Worm (Caenorhabditis elegans) whole organism, L4 larva: ENCODE results near the gene Y44A6B.3.

Source experiments
- R02D3.7 ChIP-seq: fragments of 150-350 bp; sonication (generic microtip); optimal IDR thresholded peaks from 3 replicates; lab custom pipeline; 2014; ENCODE audit warnings: missing biosample characterization, missing genetic modification characterization
- Y105C5A.15 ChIP-seq: fragments of 200-800 bp; sonication (Bioruptor generic); IDR thresholded peaks from 2 replicates; pipeline ENCODE4 v1.3.6; 2022; ENCODE audit warnings: missing genetic modification characterization, missing compliant biosample characterization
- Y75B8A.6 ChIP-seq: fragments of 200-800 bp; sonication (Bioruptor generic); IDR thresholded peaks from 2 replicates; pipeline ENCODE4 v1.3.6; 2022; ENCODE audit warnings: missing genetic modification reagents, missing genetic modification characterization, missing compliant biosample characterization
- aha-1 ChIP-seq: fragments of 150-350 bp; peaks from one replicate; lab custom pipeline; 2014; ENCODE audit warnings: missing biosample characterization, missing genetic modification characterization
- ama-1 ChIP-seq: fragments of 150-350 bp; optimal IDR thresholded peaks from 2 replicates; lab custom pipeline; 2014; ENCODE audit warnings: inconsistent platforms, mixed read lengths
- arid-1 ChIP-seq: fragments of 200-800 bp; sonication (Bioruptor generic); conservative IDR thresholded peaks from 2 replicates; pipeline ENCODE4 v1.3.6; 2022; ENCODE audit warnings: missing genetic modification reagents, missing genetic modification characterization, missing compliant biosample characterization
- ceh-44 ChIP-seq: fragments of 200-800 bp; sonication (Bioruptor generic); IDR thresholded peaks from 2 replicates; pipeline ENCODE4 v1.3.6; 2022; ENCODE audit warnings: missing genetic modification reagents, missing genetic modification characterization, missing compliant biosample characterization
- daf-12 ChIP-seq: fragments of 150-350 bp; optimal IDR thresholded peaks from 2 replicates; lab custom pipeline; 2014; ENCODE audit warnings: missing biosample characterization, missing genetic modification reagents, missing genetic modification characterization
- daf-16 ChIP-seq, 3 experiments: sonication (generic microtip); optimal IDR thresholded peaks; 2 replicates each; lab custom pipeline; 2016 to 2017; ENCODE audit warnings: missing genetic modification characterization in 3 of 3, missing genetic modification reagents in 3 of 3, mild to moderate bottlenecking in 2 of 3, missing compliant biosample characterization in 2 of 3, missing biosample characterization in 1 of 3, moderate library complexity in 1 of 3
- dmd-9 ChIP-seq: fragments of 200-800 bp; sonication (Bioruptor generic); IDR thresholded peaks from 2 replicates; pipeline ENCODE4 v1.3.6; 2022; ENCODE audit warnings: missing genetic modification reagents, missing genetic modification characterization, missing compliant biosample characterization
- egl-43 ChIP-seq: fragments of 200-800 bp; sonication (Bioruptor generic); IDR thresholded peaks from 2 replicates; pipeline ENCODE4 v1.3.6; 2022; ENCODE audit warnings: missing genetic modification reagents, missing genetic modification characterization, missing compliant biosample characterization
- gei-8 ChIP-seq: fragments of 200-800 bp; sonication (Bioruptor generic); optimal IDR thresholded peaks from 2 replicates; lab custom pipeline; 2018; ENCODE audit warnings: mild to moderate bottlenecking, missing genetic modification characterization, missing compliant biosample characterization
- lin-29 ChIP-seq: fragments of 200-800 bp; sonication (Bioruptor generic); IDR thresholded peaks from 2 replicates; pipeline ENCODE4 v1.3.6; 2022; ENCODE audit warnings: missing genetic modification reagents, missing genetic modification characterization, missing compliant biosample characterization
- lin-38 ChIP-seq: fragments of 200-800 bp; sonication (Bioruptor generic); IDR thresholded peaks from 2 replicates; pipeline ENCODE4 v1.3.6; 2022; ENCODE audit warnings: missing genetic modification reagents, missing genetic modification characterization, missing compliant biosample characterization
- lin-39 ChIP-seq: fragments of 150-350 bp; optimal IDR thresholded peaks from 2 replicates; lab custom pipeline; 2014; ENCODE audit warnings: missing biosample characterization, missing genetic modification reagents, missing genetic modification characterization
- lir-3 ChIP-seq: sonication (generic microtip); optimal IDR thresholded peaks from 2 replicates; lab custom pipeline; 2016; ENCODE audit warnings: mild to moderate bottlenecking, missing genetic modification characterization, missing compliant biosample characterization
- madf-5 ChIP-seq, 2 experiments: fragments of 200-800 bp; sonication (Bioruptor generic); IDR thresholded peaks; 2 replicates each; pipeline ENCODE4 v1.3.6; 2022; ENCODE audit warnings: missing compliant biosample characterization in 2 of 2, missing genetic modification characterization in 2 of 2
- mdl-1 ChIP-seq, 2 experiments: fragments of 150-350 bp in 1 of 2; sonication (generic microtip) in 1 of 2; optimal IDR thresholded peaks; 2 replicates each; lab custom pipeline; 2014 to 2017; ENCODE audit warnings: missing biosample characterization in 2 of 2, missing genetic modification characterization in 2 of 2
- mes-2 ChIP-seq: sonication (generic microtip); optimal IDR thresholded peaks from 2 replicates; lab custom pipeline; 2016; ENCODE audit warnings: missing genotype, mild to moderate bottlenecking, missing genetic modification characterization, missing compliant biosample characterization; ENCODE audit not compliant: poor library complexity, severe bottlenecking
- mxl-2 ChIP-seq: fragments of 200-800 bp; sonication (Bioruptor generic); conservative IDR thresholded peaks from 2 replicates; pipeline ENCODE4 v1.3.6; 2022; ENCODE audit warnings: missing genetic modification reagents, missing genetic modification characterization, missing compliant biosample characterization
- nhr-10 ChIP-seq: fragments of 150-350 bp; optimal IDR thresholded peaks from 2 replicates; lab custom pipeline; 2014; ENCODE audit warnings: missing biosample characterization, missing genetic modification characterization
- nhr-28 ChIP-seq: fragments of 150-350 bp; optimal IDR thresholded peaks from 2 replicates; lab custom pipeline; 2014; ENCODE audit warnings: missing biosample characterization, missing genetic modification characterization
- nhr-48 ChIP-seq: sonication (generic microtip); optimal IDR thresholded peaks from 2 replicates; lab custom pipeline; 2016; ENCODE audit warnings: mild to moderate bottlenecking, missing genetic modification characterization, missing compliant biosample characterization
- php-3 ChIP-seq: fragments of 200-800 bp; sonication (Bioruptor generic); IDR thresholded peaks from 2 replicates; pipeline ENCODE4 v1.3.6; 2022; ENCODE audit warnings: missing genetic modification reagents, missing genetic modification characterization, missing compliant biosample characterization
- rbr-2 ChIP-seq: sonication (generic microtip); optimal IDR thresholded peaks from 2 replicates; lab custom pipeline; 2016; ENCODE audit warnings: missing genotype, missing genetic modification characterization, missing compliant biosample characterization
- set-16 ChIP-seq: fragments of 200-800 bp; sonication (Bioruptor generic); IDR thresholded peaks from 2 replicates; pipeline ENCODE4 v1.3.6; 2022; ENCODE audit warnings: missing genetic modification reagents, missing genetic modification characterization, missing compliant biosample characterization
- tra-1 ChIP-seq: fragments of 200-800 bp; sonication (Bioruptor generic); IDR thresholded peaks from 2 replicates; pipeline ENCODE4 v1.3.6; 2022; ENCODE audit warnings: missing genetic modification reagents, missing genetic modification characterization, missing compliant biosample characterization
- unc-62 ChIP-seq, 3 experiments: fragments of 150-350 bp in 1 of 3; sonication (generic microtip); optimal IDR thresholded peaks in 2 of 3; peaks in 1 of 3; 1 replicate in 1 of 3; 2 replicates in 2 of 3; lab custom pipeline; 2014 to 2017; ENCODE audit warnings: missing biosample characterization in 3 of 3, missing genetic modification characterization in 3 of 3, missing genetic modification reagents in 3 of 3, missing genotype in 1 of 3
- zip-2 ChIP-seq: fragments of 150-350 bp; optimal IDR thresholded peaks from 2 replicates; lab custom pipeline; 2014; ENCODE audit warnings: missing biosample characterization, missing genetic modification characterization
- ztf-11 ChIP-seq: fragments of 150-350 bp; optimal IDR thresholded peaks from 2 replicates; lab custom pipeline; 2014; ENCODE audit warnings: missing biosample characterization, missing genetic modification characterization

Gene Y44A6B.3

DNA sequence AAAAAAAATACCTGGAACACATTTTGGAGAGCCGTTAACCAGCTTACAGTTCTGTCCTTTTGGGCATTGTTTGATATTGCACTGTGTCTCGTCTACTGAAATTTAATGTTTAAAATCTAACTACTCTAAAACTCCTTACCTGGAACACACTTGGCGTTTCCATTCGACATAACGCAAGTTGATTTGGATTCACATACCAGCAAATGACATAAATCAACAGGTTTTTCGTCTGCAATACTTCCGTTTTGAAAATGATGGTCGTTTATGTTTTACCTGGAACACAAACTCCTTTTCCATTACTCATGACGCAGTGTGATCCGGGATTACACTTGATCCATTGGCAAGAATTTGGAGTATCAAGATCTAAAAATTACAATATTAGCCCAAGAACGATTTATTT lies 13.0 kb downstream of the Y44A6B.3 start:
- TF ChIP-seq lir-3 (tag; lab: Kevin White, UChicago) (no peak), unc-62 (GFP tag; optimal IDR thresholded peaks at IDR 0.05 in 1 of 2; lab: Kevin White, UChicago) (peak in 1 of 2 experiments; percentile 95), unc-62 (tag; optimal IDR thresholded peaks at IDR 0.05; lab: Kevin White, UChicago) (no peak)

DNA sequence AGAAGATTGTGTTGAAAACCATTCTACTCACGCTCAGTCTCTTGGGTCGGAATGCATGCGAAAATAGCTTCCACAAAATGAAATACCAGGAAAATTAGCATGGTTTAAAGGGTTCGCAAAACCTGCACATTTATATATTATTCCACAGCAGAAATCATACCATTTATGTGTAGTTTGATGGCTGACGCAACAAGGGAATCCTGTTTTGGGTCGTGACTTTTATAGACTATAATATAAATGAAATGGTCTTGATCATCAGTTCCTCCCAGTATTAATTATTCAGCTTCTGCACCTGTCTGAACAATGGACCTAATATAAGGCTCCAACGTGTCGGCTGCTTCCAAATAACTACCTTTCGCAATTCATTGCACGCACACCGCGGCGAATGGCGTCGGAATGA lies 15.2 kb downstream of the Y44A6B.3 start, which contains the start of gene F46B3.8:
TSS of gene F46B3.8 (minus strand) at position 101 of the 400 bp plus-strand sequence.
- TF ChIP-seq mes-2 (tag; lab: Kevin White, UChicago), result no peak
- TF ChIP-seq egl-43 (GFP tag; lab: Robert Waterston, UW), result no peak
- TF ChIP-seq mdl-1 (tag; optimal IDR thresholded peaks at IDR 0.05; lab: Kevin White, UChicago), result no peak
- no peak for TF ChIP-seq gei-8 (GFP tag; lab: Kevin White, UChicago)
- TF ChIP-seq aha-1 (tag; lab: Kevin White, UChicago), result no peak
- TF ChIP-seq R02D3.7 (tag; lab: Kevin White, UChicago), result no peak

DNA sequence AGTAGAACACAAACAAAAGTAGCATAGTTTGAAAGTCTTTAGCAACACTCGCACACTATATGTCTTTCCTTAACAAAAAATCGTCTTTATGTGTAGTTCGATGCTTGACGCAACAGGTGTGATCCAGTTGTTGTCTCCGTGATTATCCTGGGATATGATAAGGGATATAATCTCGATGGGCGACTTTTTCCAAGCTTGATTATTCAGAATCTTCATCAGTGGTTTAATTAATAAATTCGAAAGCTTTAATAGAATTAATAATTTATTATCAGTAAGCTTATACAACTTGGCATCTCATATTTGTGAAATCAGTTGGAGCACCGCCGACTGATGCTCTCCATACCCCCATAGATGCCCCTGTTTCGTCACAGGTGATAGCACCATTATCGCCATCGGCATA lies 19.6 kb downstream of the Y44A6B.3 start, which contains the start of gene F46B3.7:
TSS of gene F46B3.7 (minus strand) at position 101 of the 400 bp plus-strand sequence.
- no peak for TF ChIP-seq daf-12 (tag; lab: Kevin White, UChicago)
- TF ChIP-seq madf-5 (GFP tag; IDR thresholded peaks at IDR 0.05; lab: Robert Waterston, UW), result no peak
- TF ChIP-seq lin-39 (tag; lab: Kevin White, UChicago), result no peak
- TF ChIP-seq dmd-9 (GFP tag; lab: Robert Waterston, UW), result no peak
- no peak for TF ChIP-seq ztf-11 (tag; lab: Kevin White, UChicago)
- no peak for TF ChIP-seq lin-29 (GFP tag; lab: Robert Waterston, UW)
- no peak for TF ChIP-seq mxl-2 (GFP tag; lab: Robert Waterston, UW)
- no peak for TF ChIP-seq R02D3.7 (tag; lab: Kevin White, UChicago)
- no peak for TF ChIP-seq nhr-28 (tag; lab: Kevin White, UChicago)
- no peak for TF ChIP-seq php-3 (GFP tag; lab: Robert Waterston, UW)
- no peak for TF ChIP-seq daf-16 (GFP tag; optimal IDR thresholded peaks at IDR 0.05; lab: Kevin White, UChicago)
- TF ChIP-seq daf-16 (tag; optimal IDR thresholded peaks at IDR 0.05; lab: Kevin White, UChicago), result no peak

DNA sequence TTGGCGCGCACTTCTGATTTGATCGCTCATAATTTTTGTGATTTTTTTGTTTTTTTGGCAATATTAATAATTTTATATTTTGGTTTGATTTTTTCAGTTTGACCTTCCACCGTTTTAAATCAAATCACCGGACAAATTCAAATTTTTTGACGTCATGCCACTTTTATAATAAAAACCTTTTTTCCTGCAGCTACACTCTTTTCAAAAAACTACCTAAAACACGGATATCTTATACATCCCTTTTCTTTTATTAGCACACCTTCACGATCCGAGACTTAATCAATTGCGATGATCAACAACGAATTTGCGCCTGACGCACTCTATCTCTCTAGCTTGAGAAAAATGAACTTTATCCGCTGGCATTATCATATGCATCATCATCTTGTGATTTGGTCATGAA lies 28.8 kb downstream of the Y44A6B.3 start, which contains the start of gene grd-2:
TSS of gene grd-2 (plus strand) at position 301 of the 400 bp plus-strand sequence.
- TF ChIP-seq unc-62 (GFP tag; optimal IDR thresholded peaks at IDR 0.05 in 1 of 2; lab: Kevin White, UChicago), result peak in 1 of 2 experiments; percentile 81
- no peak for TF ChIP-seq unc-62 (tag; optimal IDR thresholded peaks at IDR 0.05; lab: Kevin White, UChicago)
- TF ChIP-seq lin-38 (GFP tag; lab: Robert Waterston, UW), result no peak

DNA sequence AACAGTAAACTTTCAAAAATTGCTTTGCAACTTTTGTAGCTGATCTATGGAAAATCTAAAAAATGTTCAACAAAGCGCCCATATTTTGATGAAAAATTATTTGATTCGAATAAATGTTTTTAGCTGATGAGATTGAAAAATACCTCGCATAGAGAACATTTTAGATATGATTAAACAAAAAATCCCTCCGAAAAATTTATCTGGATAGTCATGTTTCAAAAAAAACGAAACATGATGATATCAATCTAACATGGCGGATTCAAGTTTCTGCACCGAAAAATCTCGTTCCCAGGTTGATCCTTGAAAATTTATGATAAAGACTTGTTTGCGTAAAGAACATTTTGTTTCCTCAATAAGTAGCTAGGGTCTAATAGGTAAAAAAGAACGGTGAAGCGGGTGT lies 29.6 kb downstream of the Y44A6B.3 start, which contains the start of gene ttr-12:
TSS of gene ttr-12 (minus strand) at position 101 of the 400 bp plus-strand sequence.
- TF ChIP-seq tra-1 (GFP tag; lab: Robert Waterston, UW) (no peak), zip-2 (no peak), nhr-48 (peak; percentile 65), ceh-44 (GFP tag; lab: Robert Waterston, UW) (no peak), Y75B8A.6 (GFP tag; lab: Robert Waterston, UW) (no peak)

DNA sequence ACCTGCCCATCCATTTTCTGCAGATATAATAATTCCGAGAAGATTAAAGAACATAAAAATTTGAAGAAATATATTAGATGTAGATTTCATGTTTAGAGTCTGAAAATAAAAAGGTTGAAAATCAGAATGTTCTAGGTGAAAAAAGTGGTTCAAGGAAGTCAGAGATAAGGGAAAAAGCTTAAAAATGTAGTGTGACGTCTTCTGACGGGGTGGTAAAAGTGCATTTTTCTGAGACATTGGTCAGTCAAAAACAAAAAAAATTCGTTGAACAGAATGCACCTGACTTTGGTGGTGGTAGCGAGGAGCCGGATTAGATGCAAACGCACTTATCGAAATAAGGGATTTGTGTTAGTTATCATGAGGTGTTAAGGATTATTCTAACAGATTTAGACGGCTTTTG lies 31.6 kb downstream of the Y44A6B.3 start, which contains the start of gene F46B3.23:
TSS of gene F46B3.23 (minus strand) at position 101 of the 400 bp plus-strand sequence.
- no peak for TF ChIP-seq set-16 (GFP tag; lab: Robert Waterston, UW)
- no peak for TF ChIP-seq lin-38 (GFP tag; lab: Robert Waterston, UW)
- no peak for TF ChIP-seq Y105C5A.15
- no peak for TF ChIP-seq arid-1 (GFP tag; lab: Robert Waterston, UW)
- no peak for TF ChIP-seq ama-1 (lab: Kevin White, UChicago)
- TF ChIP-seq nhr-10, result no peak
- TF ChIP-seq rbr-2, result no peak
- TF ChIP-seq Y75B8A.6 (GFP tag; lab: Robert Waterston, UW), result no peak
